Fruit fly (Drosophila melanogaster): ENCODE measurements around the gene pns.

DNA sequence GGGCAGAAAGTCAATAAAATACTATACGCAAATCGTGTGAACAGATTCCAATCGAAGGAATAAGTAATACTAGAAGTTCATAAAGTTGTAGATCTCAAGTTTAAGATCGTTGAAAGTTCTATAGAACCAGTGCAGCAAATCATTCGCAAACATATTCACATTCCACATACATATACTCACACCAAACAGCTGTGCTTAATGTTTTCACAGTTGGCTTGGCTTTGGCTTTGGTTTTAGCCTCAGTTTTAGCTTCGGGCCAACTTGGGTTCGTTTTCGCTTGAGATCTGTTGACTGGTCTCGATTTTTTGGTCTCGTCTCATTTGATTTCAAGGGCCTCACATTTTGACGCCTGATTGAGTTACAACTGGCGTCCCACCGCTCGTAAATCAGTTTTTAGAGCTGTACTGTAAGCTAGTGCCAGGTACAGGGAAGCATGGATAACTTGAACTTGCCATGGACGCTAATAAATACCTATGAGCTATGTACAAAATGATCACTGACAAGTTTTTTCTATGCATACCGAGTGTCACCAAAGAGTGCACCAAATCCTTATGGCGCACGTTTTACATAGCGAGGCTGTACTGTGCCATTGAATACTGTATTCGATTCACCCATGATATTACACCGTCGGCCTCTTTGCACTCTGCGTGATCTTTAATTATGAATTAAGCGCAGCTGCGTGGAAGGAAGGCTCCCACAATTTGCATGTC lies 50.4 kb downstream of the pns start:
- TF ChIP-seq psq (GFP tag; optimal IDR thresholded peaks at IDR 0.05) (peak; percentile 43), GATAd (GFP tag; optimal IDR thresholded peaks at IDR 0.05) (no peak), usp (GFP tag; optimal IDR thresholded peaks at IDR 0.05) (no peak), CrebA (GFP tag; optimal IDR thresholded peaks at IDR 0.05; ENCODE audit: borderline replicate concordance) (no peak), Vsx2 (GFP tag; optimal IDR thresholded peaks at IDR 0.05; ENCODE audit: partially characterized antibody) (no peak), Dfd (GFP tag; optimal IDR thresholded peaks at IDR 0.05) (no peak), dmrt93B (GFP tag; optimal IDR thresholded peaks at IDR 0.05) (peak; percentile 46), Myc (optimal IDR thresholded peaks at IDR 0.05) (no peak), h (GFP tag; optimal IDR thresholded peaks at IDR 0.05) (peak; percentile 75), CG32264 (GFP tag; optimal IDR thresholded peaks at IDR 0.05) (no peak), Hnf4 (GFP tag; optimal IDR thresholded peaks at IDR 0.05) (peak; percentile 59)

Data from whole organism, wandering third instar larva.